Worm (Caenorhabditis elegans) whole organism, young adult: ENCODE measurements around the gene cdh-3.

Source experiments
- die-1 ChIP-seq: sonication (generic microtip); optimal IDR thresholded peaks from 2 replicates; lab custom pipeline; 2016; ENCODE audit warnings: missing genotype, mild to moderate bottlenecking, missing genetic modification characterization, missing compliant biosample characterization
- snpc-4 ChIP-seq, 5 experiments: fragments of 150-350 bp in 1 of 5; sonication (generic microtip) in 4 of 5; optimal IDR thresholded peaks; 2 replicates each; lab custom pipeline; 2014 to 2018; ENCODE audit warnings: missing genetic modification characterization in 5 of 5, missing biosample characterization in 3 of 5, antibody characterized with exemption in 2 of 5, mild to moderate bottlenecking in 2 of 5, missing compliant biosample characterization in 2 of 5, missing genotype in 2 of 5, moderate library complexity in 2 of 5, missing genetic modification reagents in 1 of 5

- TF ChIP-seq snpc-4 (GFP tag; optimal IDR thresholded peaks at IDR 0.05; lab: Kevin White, UChicago) (no peak), snpc-4 (tag; optimal IDR thresholded peaks at IDR 0.05; lab: Kevin White, UChicago) (no peak), die-1 (no peak)
Observed at ce11 chrIII:7736003-7736402, 18.2 kb downstream of the cdh-3 start.
